Worm (Caenorhabditis elegans): ENCODE data around the gene F54B3.4.
A peak's percentile ranks its signal among the peaks of the same experiment; 100 is the strongest.

Gene F54B3.4

DNA sequence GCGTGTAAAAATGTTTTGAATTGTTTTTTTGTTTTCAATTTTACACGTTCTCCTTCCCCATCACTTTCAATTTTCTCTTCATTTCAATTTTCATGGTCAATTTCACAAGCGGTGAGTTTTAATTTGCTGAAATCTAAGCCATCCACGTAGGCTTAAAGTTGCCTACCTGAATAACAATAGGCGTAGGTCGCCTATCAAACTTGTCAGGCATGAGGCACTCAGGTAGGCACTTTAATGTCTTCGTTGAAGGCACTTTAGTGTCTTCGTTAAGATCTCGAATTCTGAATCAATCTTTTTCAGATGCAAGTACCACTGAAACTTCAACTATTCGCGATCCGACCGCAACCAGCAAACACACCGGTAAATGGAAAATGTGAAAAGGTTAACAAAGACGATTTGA, 38.3 kb upstream of the F54B3.4 start, which contains the start of gene ZK970.8:
TSS of gene ZK970.8 (plus strand) at position 301 of the 400 bp plus-strand sequence.
- TF ChIP-seq ceh-18 (tag; optimal IDR thresholded peaks at IDR 0.05) = no peak
- no peak for TF ChIP-seq madf-2 (tag; optimal IDR thresholded peaks at IDR 0.05)
- no peak for TF ChIP-seq zip-5 (tag; optimal IDR thresholded peaks at IDR 0.05)
- no peak for TF ChIP-seq ceh-6 (GFP tag; optimal IDR thresholded peaks at IDR 0.05)
- no peak for TF ChIP-seq ceh-2 (tag; optimal IDR thresholded peaks at IDR 0.05)
- TF ChIP-seq hlh-15 (tag; optimal IDR thresholded peaks at IDR 0.05) = no peak
- no peak for TF ChIP-seq K09A11.1 (tag; optimal IDR thresholded peaks at IDR 0.05; ENCODE audit: insufficient read depth)
- no peak for TF ChIP-seq unc-55 (GFP tag; optimal IDR thresholded peaks at IDR 0.05)
- TF ChIP-seq dmd-4 (tag; optimal IDR thresholded peaks at IDR 0.05; ENCODE audit: borderline replicate concordance) = no peak
- TF ChIP-seq ceh-19 (GFP tag; optimal IDR thresholded peaks at IDR 0.05) = no peak
- no peak for TF ChIP-seq fkh-6 (tag; optimal IDR thresholded peaks at IDR 0.05)
- TF ChIP-seq C08G9.2 (tag; optimal IDR thresholded peaks at IDR 0.05) = no peak
- no peak for TF ChIP-seq hlh-13 (GFP tag; optimal IDR thresholded peaks at IDR 0.05)
- TF ChIP-seq hlh-6 (tag; optimal IDR thresholded peaks at IDR 0.05) = no peak

DNA sequence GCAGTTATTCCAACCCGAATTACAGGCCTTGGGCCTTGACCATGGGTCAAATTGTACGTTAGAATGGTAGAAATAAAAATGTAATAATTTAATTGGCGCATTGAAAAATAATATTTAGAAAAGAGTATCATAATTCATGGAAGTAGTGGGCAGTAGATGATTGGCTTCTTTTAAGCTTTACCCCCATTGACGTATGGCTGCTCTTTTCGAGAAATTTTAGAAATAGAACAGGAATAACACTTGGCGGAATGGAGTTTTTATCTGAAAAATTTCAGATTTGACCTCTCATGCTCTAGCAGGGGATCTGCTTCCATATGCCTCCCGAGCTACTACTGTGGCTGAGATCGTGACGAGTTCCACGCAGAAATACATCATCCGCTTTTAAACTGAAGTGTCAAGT, 37.7 kb upstream of the F54B3.4 start, which contains the start of gene gcy-4:
TSS of gene gcy-4 (minus strand) at position 101 of the 400 bp plus-strand sequence.
- TF ChIP-seq odd-2 (tag; optimal IDR thresholded peaks at IDR 0.05) (no peak), tbx-2 (tag; optimal IDR thresholded peaks at IDR 0.05) (no peak), sox-4 (tag; optimal IDR thresholded peaks at IDR 0.05) (no peak)

DNA sequence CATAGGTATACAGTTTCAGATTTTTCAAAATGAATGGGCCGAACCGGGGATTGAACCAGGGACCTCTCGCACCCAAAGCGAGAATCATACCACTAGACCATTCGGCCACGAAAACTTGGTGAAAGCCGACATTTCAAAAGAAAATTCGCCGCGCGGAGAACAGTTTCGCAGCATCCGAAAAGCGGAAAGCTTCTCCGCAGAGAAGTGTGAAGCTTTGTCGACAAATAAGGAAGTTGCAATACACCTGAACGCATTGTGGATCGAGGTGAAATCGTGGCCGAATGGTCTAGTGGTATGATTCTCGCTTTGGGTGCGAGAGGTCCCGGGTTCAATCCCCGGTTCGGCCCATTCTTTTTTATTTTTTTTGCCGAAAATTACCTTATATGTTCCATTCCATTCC, 33.7 kb upstream of the F54B3.4 start:
- TF ChIP-seq gmeb-2 (tag; optimal IDR thresholded peaks at IDR 0.05) (peak; percentile 5), ceh-45 (GFP tag; IDR thresholded peaks at IDR 0.05) (0 out of 2 replicates have a peak, but pooled peaks have one; percentile 8)

DNA sequence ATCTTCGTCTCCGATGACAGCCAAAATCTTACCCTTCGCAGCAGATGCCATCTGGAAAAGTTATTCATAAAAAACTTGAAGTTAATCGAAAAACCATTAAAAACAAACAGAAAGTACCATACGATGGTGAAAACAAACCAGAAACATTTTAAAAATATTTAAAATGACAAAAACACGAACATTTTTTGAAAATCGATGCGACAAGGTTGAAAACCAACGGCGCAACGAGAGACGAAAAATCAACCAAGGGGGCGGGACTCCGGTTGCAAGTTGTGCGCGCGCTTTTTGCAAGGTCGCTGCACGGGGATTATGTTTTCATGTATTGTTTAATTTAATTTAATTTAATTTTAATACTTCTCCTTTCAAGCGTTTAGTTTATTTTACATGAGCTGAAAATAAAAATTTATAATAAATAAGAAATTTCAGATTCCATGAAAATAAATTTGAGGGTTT, 32.7 kb upstream of the F54B3.4 start, which contains the start of gene vha-9:
TSS of gene vha-9 (minus strand) at position 51 of the 453 bp plus-strand sequence.
- no peak for TF ChIP-seq ref-2 (tag; optimal IDR thresholded peaks at IDR 0.05)
- TF ChIP-seq ceh-48 (tag; optimal IDR thresholded peaks at IDR 0.05) = peak; percentile 31
- peak; percentile 2 for TF ChIP-seq unc-86 (tag; optimal IDR thresholded peaks at IDR 0.05)
- no peak for TF ChIP-seq che-1 (tag; optimal IDR thresholded peaks at IDR 0.05)
- no peak for TF ChIP-seq ceh-9 (tag; optimal IDR thresholded peaks at IDR 0.05)
- no peak for TF ChIP-seq ceh-34 (tag; optimal IDR thresholded peaks at IDR 0.05)
- no peak for TF ChIP-seq ceh-6 (GFP tag; optimal IDR thresholded peaks at IDR 0.05)
- peak; percentile 17 for TF ChIP-seq ceh-2 (tag; optimal IDR thresholded peaks at IDR 0.05)
- no peak for TF ChIP-seq dmd-4 (tag; optimal IDR thresholded peaks at IDR 0.05; ENCODE audit: borderline replicate concordance)
- peak; percentile 22 for TF ChIP-seq lin-11 (tag; optimal IDR thresholded peaks at IDR 0.05)
- TF ChIP-seq syd-9 (tag; optimal IDR thresholded peaks at IDR 0.05) = no peak
- TF ChIP-seq odd-2 (tag; optimal IDR thresholded peaks at IDR 0.05) = no peak
- TF ChIP-seq pros-1 (tag; optimal IDR thresholded peaks at IDR 0.05) = no peak
- peak; percentile 5 for TF ChIP-seq fax-1 (tag; optimal IDR thresholded peaks at IDR 0.05)
- TF ChIP-seq ztf-16 (tag; optimal IDR thresholded peaks at IDR 0.05) = peak; percentile 7
- no peak for TF ChIP-seq Y22D7AL.16 (tag; optimal IDR thresholded peaks at IDR 0.05)
- TF ChIP-seq ceh-14 (tag; optimal IDR thresholded peaks at IDR 0.05) = peak; percentile 51
- no peak for TF ChIP-seq lim-6 (tag; optimal IDR thresholded peaks at IDR 0.05)
- TF ChIP-seq ceh-45 (GFP tag; IDR thresholded peaks at IDR 0.05) = no peak
- TF ChIP-seq ceh-31 (tag; optimal IDR thresholded peaks at IDR 0.05) = peak; percentile 51
- TF ChIP-seq tbx-7 (tag; optimal IDR thresholded peaks at IDR 0.05) = no peak
- TF ChIP-seq ceh-30 (tag; optimal IDR thresholded peaks at IDR 0.05) = no peak
- peak; percentile 25 for TF ChIP-seq gmeb-2 (tag; optimal IDR thresholded peaks at IDR 0.05)
- no peak for TF ChIP-seq elt-4 (tag; optimal IDR thresholded peaks at IDR 0.05)
- TF ChIP-seq hlh-6 (tag; optimal IDR thresholded peaks at IDR 0.05) = no peak
- no peak for TF ChIP-seq hlh-13 (GFP tag; optimal IDR thresholded peaks at IDR 0.05)
- TF ChIP-seq unc-42 (tag; optimal IDR thresholded peaks at IDR 0.05) = peak; percentile 78
- TF ChIP-seq pax-1 (tag; optimal IDR thresholded peaks at IDR 0.05) = peak; percentile 12
- TF ChIP-seq nfya-1 (tag; optimal IDR thresholded peaks at IDR 0.05) = peak; percentile 51
- no peak for TF ChIP-seq sox-4 (tag; optimal IDR thresholded peaks at IDR 0.05)
- TF ChIP-seq ama-1 (optimal IDR thresholded peaks at IDR 0.05) = no peak

All from whole organism, late embryonic.